In the genomic region with DNA sequence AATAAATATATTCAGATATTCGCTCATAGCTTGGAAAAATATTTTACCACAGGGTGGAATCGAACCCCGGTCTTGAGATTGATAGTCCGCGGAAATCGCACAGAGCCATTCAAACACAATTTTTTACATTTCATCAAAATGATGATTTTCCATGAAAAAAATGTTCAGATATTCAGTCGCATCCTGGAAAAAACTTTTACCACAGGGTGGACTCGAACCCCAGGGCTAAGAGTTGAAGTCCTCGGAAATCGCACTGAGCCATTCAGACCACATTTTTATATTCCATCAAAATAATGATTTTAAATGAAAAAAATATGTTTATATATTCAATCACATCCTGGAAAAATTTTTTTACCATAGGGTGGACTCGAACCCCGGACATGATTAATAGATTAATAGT, we compare ENCODE assay signal across 2 worm cellular contexts.
TF ChIP-seq lines count a peak whose summit lies in the region.

No protein-coding gene starts in this region.

TF ChIP-seq in whole organism, L4 larva, 104 proteins besides CTCF, POLR2A, EP300 and RAD21:
- TF ChIP-seq ceh-28 (tag; optimal IDR thresholded peaks at IDR 0.05; lab: Kevin White, UChicago): no peak
- no peak for TF ChIP-seq lim-7 (GFP tag; IDR thresholded peaks at IDR 0.05; lab: Robert Waterston, UW)
- TF ChIP-seq lin-38 (GFP tag; IDR thresholded peaks at IDR 0.05; lab: Robert Waterston, UW): 0 out of 2 replicates have a peak, but pooled peaks have one; percentile 22
- no peak for TF ChIP-seq hlh-11 (tag; optimal IDR thresholded peaks at IDR 0.05; lab: Kevin White, UChicago)
- no peak for TF ChIP-seq T26A8.4 (GFP tag; IDR thresholded peaks at IDR 0.05; lab: Robert Waterston, UW)
- no peak for TF ChIP-seq dmd-9 (GFP tag; IDR thresholded peaks at IDR 0.05; lab: Robert Waterston, UW)
- no peak for TF ChIP-seq zag-1 (tag; optimal IDR thresholded peaks at IDR 0.05; lab: Kevin White, UChicago)
- TF ChIP-seq egl-43 (GFP tag; IDR thresholded peaks at IDR 0.05; lab: Robert Waterston, UW): no peak
- no peak for TF ChIP-seq ces-1 (GFP tag; optimal IDR thresholded peaks at IDR 0.05; lab: Kevin White, UChicago)

TF ChIP-seq in whole organism, young adult, 124 proteins besides CTCF, POLR2A, EP300 and RAD21:
- TF ChIP-seq lin-26 (GFP tag; IDR thresholded peaks at IDR 0.05; lab: Robert Waterston, UW): peak; percentile 57; the same call in 1 of the 2 replicates
- no peak for TF ChIP-seq aptf-2 (GFP tag; conservative IDR thresholded peaks at IDR 0.05; lab: Robert Waterston, UW)
- TF ChIP-seq attf-6 (GFP tag; IDR thresholded peaks at IDR 0.05; lab: Robert Waterston, UW): 0 out of 2 replicates have a peak, but pooled peaks have one; percentile 38
- TF ChIP-seq B0261.1 (tag; optimal IDR thresholded peaks at IDR 0.05; lab: Kevin White, UChicago): peak; percentile 46
- TF ChIP-seq rpc-1 (optimal IDR thresholded peaks at IDR 0.05; lab: Kevin White, UChicago): peak; percentile 13
- TF ChIP-seq rpc-1 (tag; optimal IDR thresholded peaks at IDR 0.05; lab: Kevin White, UChicago): peak; percentile 67
- peak; percentile 72 for TF ChIP-seq tbp1 (GFP tag; optimal IDR thresholded peaks at IDR 0.05; lab: Kevin White, UChicago)
